Comparison of ENCODE assay signal across 5 worm cellular contexts in the genomic region with DNA sequence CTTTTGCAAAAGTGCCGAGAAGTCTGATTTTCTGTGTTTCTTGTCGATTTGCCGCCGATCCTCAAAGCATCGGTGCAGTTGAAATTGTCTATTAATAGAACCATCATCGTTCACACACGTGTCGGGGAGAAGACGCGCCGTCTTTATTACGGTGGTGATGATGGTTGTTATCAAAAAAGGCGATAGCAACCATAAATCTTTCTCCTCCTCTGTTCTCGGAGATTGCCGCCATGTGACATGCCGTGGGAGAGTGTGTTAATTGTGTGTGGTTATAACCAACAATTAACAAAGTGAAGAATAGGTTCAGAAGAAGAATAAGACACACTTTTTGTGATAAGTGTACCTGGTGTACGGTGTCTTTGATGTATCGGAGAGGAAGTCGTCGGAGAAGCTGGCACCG.
TF ChIP-seq lines count a peak whose summit lies in the region.

No protein-coding gene starts in this region.

TF ChIP-seq in whole organism, L1 larva, 84 proteins besides CTCF, POLR2A, EP300 and RAD21 (continues in another document):
- TF ChIP-seq C16A3.4 (tag; optimal IDR thresholded peaks at IDR 0.05; lab: Kevin White, UChicago) (peak; percentile 18), lin-35 (GFP tag; optimal IDR thresholded peaks at IDR 0.05; lab: Kevin White, UChicago) (peak in 1 of 2 experiments; percentile 73), swsn-7 (tag; optimal IDR thresholded peaks at IDR 0.05; lab: Kevin White, UChicago) (no peak), nhr-20 (tag; optimal IDR thresholded peaks at IDR 0.05; lab: Kevin White, UChicago) (peak; percentile 86), C34B4.2 (tag; optimal IDR thresholded peaks at IDR 0.05; lab: Kevin White, UChicago) (no peak), dpl-1 (GFP tag; optimal IDR thresholded peaks at IDR 0.05; lab: Kevin White, UChicago) (peak in 1 of 3 experiments; percentile 16), ceh-8 (GFP tag; optimal IDR thresholded peaks at IDR 0.05; lab: Kevin White, UChicago) (no peak), nhr-85 (tag; lab: Kevin White, UChicago) (peak; percentile 93), grh-1 (GFP tag; IDR thresholded peaks at IDR 0.05; lab: Robert Waterston, UW) (no peak; the same call in 1 of the 2 replicates), efl-3 (GFP tag; optimal IDR thresholded peaks at IDR 0.05; lab: Kevin White, UChicago) (no peak), vab-15 (tag; optimal IDR thresholded peaks at IDR 0.05; lab: Kevin White, UChicago) (peak; percentile 95), hlh-4 (tag; optimal IDR thresholded peaks at IDR 0.05; lab: Kevin White, UChicago) (no peak), ama-1 (optimal IDR thresholded peaks at IDR 0.05; lab: Kevin White, UChicago) (no peak), unc-130 (tag; optimal IDR thresholded peaks at IDR 0.05; lab: Kevin White, UChicago) (peak; percentile 83), pax-3 (tag; optimal IDR thresholded peaks at IDR 0.05; lab: Kevin White, UChicago) (no peak), nhr-71 (tag; optimal IDR thresholded peaks at IDR 0.05; lab: Kevin White, UChicago) (peak; percentile 79), C04F5.9 (tag; optimal IDR thresholded peaks at IDR 0.05; lab: Kevin White, UChicago) (no peak), nhr-28 (tag; optimal IDR thresholded peaks at IDR 0.05; lab: Kevin White, UChicago) (no peak)

TF ChIP-seq in whole organism, L2 larva, 48 proteins besides CTCF, POLR2A, EP300 and RAD21 (continues in another document):
- TF ChIP-seq lsy-2 (tag; optimal IDR thresholded peaks at IDR 0.05; lab: Kevin White, UChicago) (peak in 1 of 2 experiments; percentile 2), sem-4 (tag; optimal IDR thresholded peaks at IDR 0.05; lab: Kevin White, UChicago) (peak; percentile 29), R02D3.7 (tag; optimal IDR thresholded peaks at IDR 0.05; lab: Kevin White, UChicago) (no peak), unc-39 (tag; optimal IDR thresholded peaks at IDR 0.05; lab: Kevin White, UChicago) (no peak), nhr-21 (tag; optimal IDR thresholded peaks at IDR 0.05; lab: Kevin White, UChicago) (peak; percentile 93), nhr-25 (tag; optimal IDR thresholded peaks at IDR 0.05; lab: Kevin White, UChicago) (peak; percentile 87), alr-1 (tag; optimal IDR thresholded peaks at IDR 0.05; lab: Kevin White, UChicago) (no peak), gmeb-1 (tag; optimal IDR thresholded peaks at IDR 0.05; lab: Kevin White, UChicago) (peak; percentile 30), skn-1 (tag; optimal IDR thresholded peaks at IDR 0.05; lab: Kevin White, UChicago) (no peak), egl-27 (tag; optimal IDR thresholded peaks at IDR 0.05; lab: Kevin White, UChicago) (peak; percentile 13), F13H6.1 (tag; optimal IDR thresholded peaks at IDR 0.05; lab: Kevin White, UChicago) (no peak), nhr-129 (tag; optimal IDR thresholded peaks at IDR 0.05; lab: Kevin White, UChicago) (peak; percentile 3), nhr-12 (tag; optimal IDR thresholded peaks at IDR 0.05; lab: Kevin White, UChicago) (no peak), aly-2 (tag; optimal IDR thresholded peaks at IDR 0.05; lab: Kevin White, UChicago) (no peak), sma-9 (GFP tag; optimal IDR thresholded peaks at IDR 0.05; lab: Kevin White, UChicago) (no peak), sma-9 (tag; optimal IDR thresholded peaks at IDR 0.05; lab: Kevin White, UChicago) (no peak), blmp-1 (tag; optimal IDR thresholded peaks at IDR 0.05; lab: Kevin White, UChicago; ENCODE audit: insufficient read depth) (peak; percentile 87), ama-1 (optimal IDR thresholded peaks at IDR 0.05; lab: Kevin White, UChicago) (no peak)

TF ChIP-seq in whole organism, L3 larva, 47 proteins besides CTCF, POLR2A, EP300 and RAD21:
- TF ChIP-seq nhr-25 (tag; optimal IDR thresholded peaks at IDR 0.05; lab: Kevin White, UChicago) (peak; percentile 86), ceh-9 (tag; optimal IDR thresholded peaks at IDR 0.05; lab: Kevin White, UChicago) (no peak), fkh-10 (GFP tag; optimal IDR thresholded peaks at IDR 0.05; lab: Kevin White, UChicago) (no peak), nfya-1 (tag; optimal IDR thresholded peaks at IDR 0.05; lab: Kevin White, UChicago; ENCODE audit: insufficient read depth) (no peak), elt-3 (tag; optimal IDR thresholded peaks at IDR 0.05; lab: Kevin White, UChicago) (no peak), ztf-11 (tag; optimal IDR thresholded peaks at IDR 0.05; lab: Kevin White, UChicago) (no peak), nhr-28 (tag; optimal IDR thresholded peaks at IDR 0.05; lab: Kevin White, UChicago) (no peak), nhr-43 (tag; optimal IDR thresholded peaks at IDR 0.05; lab: Kevin White, UChicago; ENCODE audit: poor library complexity, severe bottlenecking) (peak; percentile 94), egl-27 (tag; optimal IDR thresholded peaks at IDR 0.05; lab: Kevin White, UChicago) (no peak), nhr-23 (tag; optimal IDR thresholded peaks at IDR 0.05; lab: Kevin White, UChicago) (peak; percentile 80), elt-1 (tag; optimal IDR thresholded peaks at IDR 0.05; lab: Kevin White, UChicago) (no peak), sea-2 (GFP tag; optimal IDR thresholded peaks at IDR 0.05; lab: Kevin White, UChicago) (no peak), jun-1 (tag; optimal IDR thresholded peaks at IDR 0.05; lab: Kevin White, UChicago) (peak; percentile 3), ztf-4 (tag; optimal IDR thresholded peaks at IDR 0.05; lab: Kevin White, UChicago) (no peak), mdl-1 (tag; optimal IDR thresholded peaks at IDR 0.05; lab: Kevin White, UChicago) (peak; percentile 63), elt-2 (tag; optimal IDR thresholded peaks at IDR 0.05; lab: Kevin White, UChicago) (peak; percentile 2)

TF ChIP-seq in whole organism, L4 larva, 104 proteins besides CTCF, POLR2A, EP300 and RAD21 (continues in another document):
- TF ChIP-seq egl-27 (tag; optimal IDR thresholded peaks at IDR 0.05; lab: Kevin White, UChicago) (no peak), ctbp-1 (GFP tag; IDR thresholded peaks at IDR 0.05; lab: Robert Waterston, UW) (no peak), lim-7 (GFP tag; IDR thresholded peaks at IDR 0.05; lab: Robert Waterston, UW) (no peak), lsy-2 (tag; optimal IDR thresholded peaks at IDR 0.05; lab: Kevin White, UChicago) (peak; percentile 5 to 47), pqm-1 (tag; optimal IDR thresholded peaks at IDR 0.05; lab: Kevin White, UChicago) (no peak), vab-7 (GFP tag; IDR thresholded peaks at IDR 0.05; lab: Robert Waterston, UW) (no peak), ama-1 (optimal IDR thresholded peaks at IDR 0.05; lab: Kevin White, UChicago) (no peak), ztf-7 (tag; optimal IDR thresholded peaks at IDR 0.05; lab: Kevin White, UChicago) (no peak), nhr-102 (tag; optimal IDR thresholded peaks at IDR 0.05; lab: Kevin White, UChicago) (no peak), tra-1 (GFP tag; IDR thresholded peaks at IDR 0.05; lab: Robert Waterston, UW) (0 out of 2 replicates have a peak, but pooled peaks have one; percentile 36), T26A8.4 (GFP tag; IDR thresholded peaks at IDR 0.05; lab: Robert Waterston, UW) (no peak), nhr-28 (tag; optimal IDR thresholded peaks at IDR 0.05; lab: Kevin White, UChicago) (peak; percentile 93), D1046.2 (GFP tag; IDR thresholded peaks at IDR 0.05; lab: Robert Waterston, UW) (no peak), lin-38 (GFP tag; IDR thresholded peaks at IDR 0.05; lab: Robert Waterston, UW) (no peak), dmd-8 (GFP tag; IDR thresholded peaks at IDR 0.05; lab: Robert Waterston, UW) (no peak), dmd-6 (GFP tag; IDR thresholded peaks at IDR 0.05; lab: Robert Waterston, UW) (peak; percentile 49; the same call in 1 of the 2 replicates), fkh-10 (GFP tag; optimal IDR thresholded peaks at IDR 0.05; lab: Kevin White, UChicago) (no peak), duxl-1 (tag; optimal IDR thresholded peaks at IDR 0.05; lab: Kevin White, UChicago; ENCODE audit: poor library complexity) (no peak), dve-1 (tag; optimal IDR thresholded peaks at IDR 0.05; lab: Kevin White, UChicago; ENCODE audit: insufficient read depth) (peak; percentile 37), skn-1 (tag; optimal IDR thresholded peaks at IDR 0.05; lab: Kevin White, UChicago) (no peak), lin-1 (GFP tag; IDR thresholded peaks at IDR 0.05; lab: Robert Waterston, UW) (no peak), zfp-3 (GFP tag; conservative IDR thresholded peaks at IDR 0.05; lab: Robert Waterston, UW) (no peak)

TF ChIP-seq in whole organism, young adult, 124 proteins besides CTCF, POLR2A, EP300 and RAD21 (continues in another document):
- TF ChIP-seq madf-10 (tag; optimal IDR thresholded peaks at IDR 0.05; lab: Kevin White, UChicago): no peak
- TF ChIP-seq egl-18 (GFP tag; IDR thresholded peaks at IDR 0.05; lab: Robert Waterston, UW): no peak
- no peak for TF ChIP-seq B0261.1 (tag; optimal IDR thresholded peaks at IDR 0.05; lab: Kevin White, UChicago)
- TF ChIP-seq lin-54 (GFP tag; optimal IDR thresholded peaks at IDR 0.05; lab: Kevin White, UChicago): no peak
- TF ChIP-seq B0336.3 (GFP tag; IDR thresholded peaks at IDR 0.05; lab: Robert Waterston, UW): no peak
- TF ChIP-seq lin-35 (GFP tag; optimal IDR thresholded peaks at IDR 0.05; lab: Kevin White, UChicago): no peak
- TF ChIP-seq snpc-1.3 (tag; optimal IDR thresholded peaks at IDR 0.05; lab: Kevin White, UChicago; ENCODE audit: insufficient read depth): no peak
- no peak for TF ChIP-seq madf-8 (GFP tag; conservative IDR thresholded peaks at IDR 0.05; lab: Robert Waterston, UW)
- TF ChIP-seq hlh-12 (tag; optimal IDR thresholded peaks at IDR 0.05; lab: Kevin White, UChicago): no peak
- TF ChIP-seq F22D6.2 (tag; optimal IDR thresholded peaks at IDR 0.05; lab: Kevin White, UChicago): no peak
- TF ChIP-seq ccch-3 (GFP tag; optimal IDR thresholded peaks at IDR 0.05; lab: Kevin White, UChicago): no peak
- no peak for TF ChIP-seq F49E8.2 (tag; optimal IDR thresholded peaks at IDR 0.05; lab: Kevin White, UChicago; ENCODE audit: insufficient read depth)
- no peak for TF ChIP-seq ztf-25 (GFP tag; IDR thresholded peaks at IDR 0.05; lab: Robert Waterston, UW)
- peak; percentile 49 for TF ChIP-seq lin-40 (tag; optimal IDR thresholded peaks at IDR 0.05; lab: Kevin White, UChicago)
- TF ChIP-seq somi-1 (GFP tag; optimal IDR thresholded peaks at IDR 0.05; lab: Kevin White, UChicago): peak; percentile 21
- no peak for TF ChIP-seq ZK185.1 (tag; optimal IDR thresholded peaks at IDR 0.05; lab: Kevin White, UChicago; ENCODE audit: poor library complexity, severe bottlenecking)
- TF ChIP-seq attf-5 (GFP tag; optimal IDR thresholded peaks at IDR 0.05; lab: Kevin White, UChicago): no peak
- no peak for TF ChIP-seq let-526 (GFP tag; IDR thresholded peaks at IDR 0.05; lab: Robert Waterston, UW)
- TF ChIP-seq repo-1 (tag; optimal IDR thresholded peaks at IDR 0.05; lab: Kevin White, UChicago): no peak
- no peak for TF ChIP-seq snpc-3.4 (tag; optimal IDR thresholded peaks at IDR 0.05; lab: Kevin White, UChicago)
- 0 out of 2 replicates have a peak, but pooled peaks have one; percentile 41 for TF ChIP-seq lin-26 (GFP tag; IDR thresholded peaks at IDR 0.05; lab: Robert Waterston, UW)
- TF ChIP-seq ceh-27 (GFP tag; optimal IDR thresholded peaks at IDR 0.05; lab: Kevin White, UChicago): peak; percentile 7
- TF ChIP-seq B0019.2 (GFP tag; conservative IDR thresholded peaks at IDR 0.05; lab: Robert Waterston, UW): no peak
- TF ChIP-seq bed-1 (GFP tag; IDR thresholded peaks at IDR 0.05; lab: Robert Waterston, UW): no peak
